Worm (Caenorhabditis elegans): ENCODE data around the gene K08E4.2.

ce11 chrIV:12061229-12061628 lies 4.8 kb upstream of the K08E4.2 start, which contains the start of gene K08E4.8:
- no peak for TF ChIP-seq nhr-77 (tag; optimal IDR thresholded peaks at IDR 0.05)
- no peak for TF ChIP-seq unc-62 (GFP tag; optimal IDR thresholded peaks at IDR 0.05)
- TF ChIP-seq elt-1 (tag; optimal IDR thresholded peaks at IDR 0.05) = no peak
- no peak for TF ChIP-seq blmp-1 (tag; optimal IDR thresholded peaks at IDR 0.05; ENCODE audit: insufficient read depth)
- TF ChIP-seq unc-39 (tag; optimal IDR thresholded peaks at IDR 0.05) = no peak
- TF ChIP-seq R02D3.7 (tag; optimal IDR thresholded peaks at IDR 0.05) = no peak
- TF ChIP-seq lsy-2 (tag; optimal IDR thresholded peaks at IDR 0.05) = no peak
- no peak for TF ChIP-seq nhr-237 (tag; optimal IDR thresholded peaks at IDR 0.05)

Data from whole organism, L2 larva.